Worm (Caenorhabditis elegans): Measurements from ENCODE around the gene acdh-8.
"Not testable (repeated sequence)": the region's sequence is repeated elsewhere in the genome, so short reads cannot be mapped to it uniquely, and the experiment has no call there.

DNA sequence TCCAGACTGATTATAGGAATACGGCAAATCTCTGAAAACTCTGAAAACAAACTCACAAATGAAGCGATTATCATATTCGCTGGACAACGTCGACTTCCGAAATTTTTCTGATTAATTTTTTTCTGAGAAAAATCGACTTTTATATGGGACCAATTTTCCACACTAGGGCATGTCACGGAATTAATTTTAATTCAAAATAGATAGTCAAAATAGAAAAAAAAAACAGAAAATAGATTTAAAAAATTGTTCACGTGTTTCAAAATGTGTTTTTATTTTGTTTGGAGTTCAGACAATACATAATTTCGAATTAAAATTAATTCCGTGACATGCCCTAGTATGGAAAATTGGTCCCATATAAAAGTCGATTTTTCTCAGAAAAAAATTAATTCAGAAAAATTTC is 36.6 kb upstream of the acdh-8 start, which contains the start of the genes F10C1.3 and F10C1.23:
- not testable (repeated sequence) for TF ChIP-seq pqm-1 (tag; optimal IDR thresholded peaks at IDR 0.05); nhr-12 (tag; optimal IDR thresholded peaks at IDR 0.05); nfya-1 (tag; optimal IDR thresholded peaks at IDR 0.05; ENCODE audit: insufficient read depth); nhr-77 (tag; optimal IDR thresholded peaks at IDR 0.05); ceh-82 (tag; optimal IDR thresholded peaks at IDR 0.05); nhr-28 (tag; optimal IDR thresholded peaks at IDR 0.05); snpc-4 (tag; optimal IDR thresholded peaks at IDR 0.05); egl-5 (tag; optimal IDR thresholded peaks at IDR 0.05); ceh-16 (tag; optimal IDR thresholded peaks at IDR 0.05); ztf-11 (tag; optimal IDR thresholded peaks at IDR 0.05); nhr-237 (tag; optimal IDR thresholded peaks at IDR 0.05)
